Fruit fly (Drosophila melanogaster): ENCODE measurements around the gene Orc5.

The Orc5 gene

dm6 chr2L:13838647-13839390 lies 9.2 kb downstream of the Orc5 start (continued):
- TF ChIP-seq NC2α (GFP tag; optimal IDR thresholded peaks at IDR 0.05), result peak; percentile 5
- no peak for TF ChIP-seq CG15073 (GFP tag; optimal IDR thresholded peaks at IDR 0.05)
- peak; percentile 34 for TF ChIP-seq CG18619 (GFP tag; optimal IDR thresholded peaks at IDR 0.05)
- TF ChIP-seq zfh2 (GFP tag; optimal IDR thresholded peaks at IDR 0.05), result no peak
- no peak for TF ChIP-seq MESR4 (GFP tag; optimal IDR thresholded peaks at IDR 0.05)
- TF ChIP-seq ci (GFP tag; IDR thresholded peaks at IDR 0.05), result 0 out of 3 replicates have a peak, but pooled peaks have one; percentile 24
- TF ChIP-seq NC2β (GFP tag; optimal IDR thresholded peaks at IDR 0.05), result peak; percentile 23
- peak; percentile 29; the same call in 1 of the 2 replicates for TF ChIP-seq CG32532 (GFP tag; IDR thresholded peaks at IDR 0.05)
- peak; percentile 38 for TF ChIP-seq fd64A (GFP tag; optimal IDR thresholded peaks at IDR 0.05)
- TF ChIP-seq Ssrp (tag; optimal IDR thresholded peaks at IDR 0.05), result no peak
- no peak for TF ChIP-seq ewg (GFP tag; optimal IDR thresholded peaks at IDR 0.05)
- TF ChIP-seq Hr51 (GFP tag; optimal IDR thresholded peaks at IDR 0.05), result peak in 1 of 2 experiments; percentile 43
- TF ChIP-seq CG17359 (tag; optimal IDR thresholded peaks at IDR 0.05), result peak; percentile 33
- TF ChIP-seq sima (GFP tag; optimal IDR thresholded peaks at IDR 0.05), result no peak
- peak; percentile 16 for TF ChIP-seq CG18476 (GFP tag; optimal IDR thresholded peaks at IDR 0.05)
- peak; percentile 38 for TF ChIP-seq CG3838 (GFP tag; optimal IDR thresholded peaks at IDR 0.05)
- no peak for TF ChIP-seq crp (GFP tag; optimal IDR thresholded peaks at IDR 0.05)
- no peak for TF ChIP-seq Side (GFP tag; optimal IDR thresholded peaks at IDR 0.05)
- TF ChIP-seq Jarid2 (GFP tag; optimal IDR thresholded peaks at IDR 0.05), result no peak
- no peak for TF ChIP-seq CG31224 (GFP tag; IDR thresholded peaks at IDR 0.05)
- no peak for TF ChIP-seq CG10147 (GFP tag; optimal IDR thresholded peaks at IDR 0.05)
- no peak for TF ChIP-seq HLH4C (GFP tag; IDR thresholded peaks at IDR 0.05; ENCODE audit: partially characterized antibody)
- no peak for TF ChIP-seq CG13123 (GFP tag; optimal IDR thresholded peaks at IDR 0.05)
- no peak for TF ChIP-seq CG16815 (GFP tag; optimal IDR thresholded peaks at IDR 0.05)
- TF ChIP-seq btn (GFP tag; optimal IDR thresholded peaks at IDR 0.05), result peak; percentile 16
- no peak for TF ChIP-seq gcm (GFP tag; optimal IDR thresholded peaks at IDR 0.05)
- TF ChIP-seq gem (tag; optimal IDR thresholded peaks at IDR 0.05), result peak; percentile 42
- no peak; the same call in 2 of the 3 replicates for TF ChIP-seq CG11695 (GFP tag; IDR thresholded peaks at IDR 0.05)
- TF ChIP-seq GATAe (GFP tag; conservative IDR thresholded peaks at IDR 0.05), result no peak; the same call in 1 of the 2 replicates
- no peak for TF ChIP-seq da (GFP tag; optimal IDR thresholded peaks at IDR 0.05)
- TF ChIP-seq unc-4 (GFP tag; IDR thresholded peaks at IDR 0.05; ENCODE audit: partially characterized antibody), result no peak
- TF ChIP-seq fu2 (GFP tag; optimal IDR thresholded peaks at IDR 0.05), result no peak
- TF ChIP-seq CG12219 (GFP tag; optimal IDR thresholded peaks at IDR 0.05), result peak; percentile 12
- no peak for TF ChIP-seq HLH54F (GFP tag; optimal IDR thresholded peaks at IDR 0.05)
- no peak for TF ChIP-seq dmrt11E (tag; optimal IDR thresholded peaks at IDR 0.05)
- no peak for TF ChIP-seq Poxn (GFP tag; IDR thresholded peaks at IDR 0.05)
- TF ChIP-seq CG12104 (GFP tag; optimal IDR thresholded peaks at IDR 0.05), result no peak
- TF ChIP-seq Kr (GFP tag; optimal IDR thresholded peaks at IDR 0.05), result peak; percentile 26
- TF ChIP-seq mld (GFP tag; IDR thresholded peaks at IDR 0.05; ENCODE audit: partially characterized antibody), result no peak
- TF ChIP-seq chn (GFP tag; optimal IDR thresholded peaks at IDR 0.05), result no peak
- no peak for TF ChIP-seq CG6689 (GFP tag; IDR thresholded peaks at IDR 0.05)
- no peak for TF ChIP-seq CG13624 (GFP tag; optimal IDR thresholded peaks at IDR 0.05)
- TF ChIP-seq cad (GFP tag; optimal IDR thresholded peaks at IDR 0.05), result no peak
- no peak for TF ChIP-seq CG17829 (tag; optimal IDR thresholded peaks at IDR 0.05)
- peak in 1 of 2 experiments; percentile 35 for TF ChIP-seq tll (GFP tag; optimal IDR thresholded peaks at IDR 0.05)
- TF ChIP-seq Dfd (GFP tag; optimal IDR thresholded peaks at IDR 0.05), result no peak
- peak; percentile 40 for TF ChIP-seq grau (tag; optimal IDR thresholded peaks at IDR 0.05)
- TF ChIP-seq Ets97D (GFP tag; optimal IDR thresholded peaks at IDR 0.05), result no peak
- peak; percentile 2 for TF ChIP-seq CG10462 (GFP tag; optimal IDR thresholded peaks at IDR 0.05)

Data from whole organism, embryonic.